Worm (Caenorhabditis elegans) whole organism, midembryonic: Measurements from ENCODE around the gene C49C3.15.

Experiments used
- T22C8.4 ChIP-seq: fragments of 200-800 bp; sonication (Bioruptor generic); IDR thresholded peaks from 2 replicates; pipeline ENCODE4 v1.3.6; 2022; ENCODE audit warnings: missing genetic modification characterization, missing compliant biosample characterization
- cog-1 ChIP-seq: sonication (generic microtip); optimal IDR thresholded peaks from 2 replicates; lab custom pipeline; 2016; ENCODE audit warnings: missing genetic modification characterization, missing compliant biosample characterization
- flt-1 ChIP-seq: fragments of 200-800 bp; sonication (Bioruptor generic); IDR thresholded peaks from 2 replicates; pipeline ENCODE4 v1.3.6; 2022; ENCODE audit warnings: missing genetic modification characterization, missing compliant biosample characterization
- klf-2 ChIP-seq: fragments of 200-800 bp; sonication (Bioruptor generic); conservative IDR thresholded peaks from 2 replicates; pipeline ENCODE4 v1.3.6; 2022; ENCODE audit warnings: missing genetic modification reagents, missing genetic modification characterization, missing compliant biosample characterization
- med-1 ChIP-seq: sonication (generic microtip); optimal IDR thresholded peaks from 2 replicates; lab custom pipeline; 2017; ENCODE audit warnings: missing genetic modification characterization, mild to moderate bottlenecking, missing compliant biosample characterization, antibody characterized with exemption, missing genetic modification reagents; ENCODE audit not compliant: insufficient read depth
- ref-1 ChIP-seq: fragments of 200-800 bp; sonication (Bioruptor generic); conservative IDR thresholded peaks from 2 replicates; pipeline ENCODE4 v1.3.6; 2022; ENCODE audit warnings: missing genetic modification reagents, missing genetic modification characterization, missing compliant biosample characterization
- tab-1 ChIP-seq: fragments of 200-800 bp; sonication (Bioruptor generic); IDR thresholded peaks from 2 replicates; pipeline ENCODE4 v1.3.6; 2022; ENCODE audit warnings: missing genetic modification characterization, missing compliant biosample characterization
- ztf-29 ChIP-seq: fragments of 200-800 bp; sonication (Bioruptor generic); IDR thresholded peaks from 2 replicates; pipeline ENCODE4 v1.3.6; 2022; ENCODE audit warnings: missing genetic modification reagents, missing genetic modification characterization, missing compliant biosample characterization

DNA sequence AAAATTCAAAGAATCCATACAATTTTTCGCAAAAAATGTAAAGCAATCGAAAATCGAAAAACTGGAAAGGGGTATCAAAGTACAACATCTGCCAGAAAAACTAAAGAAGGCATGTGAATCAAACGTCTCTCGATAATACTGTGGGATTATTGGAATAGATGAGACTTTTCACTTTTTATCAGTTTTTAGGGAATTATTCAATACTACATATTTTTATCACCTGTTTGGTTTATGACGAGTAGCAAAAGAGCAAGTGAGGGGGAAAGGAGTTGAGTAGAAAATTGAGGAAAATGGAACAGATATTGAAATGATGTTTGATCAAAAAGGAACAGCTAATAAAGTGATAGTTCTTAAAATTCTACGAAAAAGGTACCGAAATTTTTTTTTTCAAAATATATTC lies 41.0 kb upstream of the C49C3.15 start:
- no peak for TF ChIP-seq flt-1 (GFP tag; lab: Robert Waterston, UW)
- no peak for TF ChIP-seq med-1 (GFP tag; lab: Kevin White, UChicago)
- TF ChIP-seq T22C8.4, result no peak
- TF ChIP-seq klf-2 (GFP tag; lab: Robert Waterston, UW), result no peak
- TF ChIP-seq tab-1 (GFP tag; lab: Robert Waterston, UW), result no peak
- no peak for TF ChIP-seq ref-1 (GFP tag; lab: Robert Waterston, UW)
- TF ChIP-seq cog-1 (tag; lab: Kevin White, UChicago), result no peak
- no peak for TF ChIP-seq ztf-29 (GFP tag; lab: Robert Waterston, UW)
